Fruit fly (Drosophila melanogaster) whole organism, adult: ENCODE data around the gene Prim2.

Experiments
- CG11617 ChIP-seq: fragments of 200-800 bp; sonication (Bioruptor generic); optimal IDR thresholded peaks from 2 replicates; lab custom pipeline; 2017; ENCODE audit warnings: mild to moderate bottlenecking, missing biosample characterization, missing genetic modification reagents, missing genetic modification characterization
- CG14711 ChIP-seq: fragments of 200-800 bp; sonication (Bioruptor generic); optimal IDR thresholded peaks from 2 replicates; lab custom pipeline; 2018; ENCODE audit warnings: missing biosample characterization, mild to moderate bottlenecking, missing genetic modification characterization, moderate library complexity
- Clk ChIP-seq: fragments of 200-800 bp; sonication (Bioruptor generic); optimal IDR thresholded peaks from 2 replicates; lab custom pipeline; 2017; ENCODE audit warnings: missing biosample characterization, missing genetic modification characterization
- Hr96 ChIP-seq: fragments of 200-800 bp; sonication (Bioruptor generic); optimal IDR thresholded peaks from 2 replicates; lab custom pipeline; 2016; ENCODE audit warnings: missing biosample characterization, missing genetic modification characterization
- bab1 ChIP-seq: fragments of 200-800 bp; sonication (Bioruptor generic); optimal IDR thresholded peaks from 3 replicates; lab custom pipeline; 2019; ENCODE audit warnings: missing biosample characterization, mild to moderate bottlenecking, missing genetic modification characterization, moderate library complexity
- cnc ChIP-seq, 2 experiments: fragments of >200 bp; optimal IDR thresholded peaks; 2 replicates each; lab custom pipeline; 2017
- kay ChIP-seq: fragments of 200-800 bp; sonication (Bioruptor generic); peaks from one replicate; lab custom pipeline; 2016; ENCODE audit warnings: missing biosample characterization, missing genetic modification characterization, borderline replicate concordance

- TF ChIP-seq CG14711 (peak; percentile 79), Clk (peak; percentile 76), bab1 (GFP tag; lab: Kevin White, UChicago) (peak; percentile 46), kay (GFP tag; lab: Kevin White, UChicago) (no peak), Hr96 (peak; percentile 93), cnc (optimal IDR thresholded peaks at IDR 0.05; lab: Kevin White, UChicago) (no peak), CG11617 (GFP tag; lab: Kevin White, UChicago) (peak; percentile 80)
These were observed 14.6 kb upstream of the Prim2 start, which contains the start of the genes Ide and RhoBTB for dm6 chr3L:20375878-20376563.
